Fruit fly (Drosophila melanogaster) Kc167 (cell line): Measurements from ENCODE around the gene CHES-1-like.

ENCODE experiments used
- Myc ChIP-seq: fragments of >200 bp; optimal IDR thresholded peaks from 2 replicates; lab custom pipeline; 2017; ENCODE audit warnings: missing external identifiers
- Sin3A ChIP-seq: fragments of >200 bp; optimal IDR thresholded peaks from 2 replicates; lab custom pipeline; 2018; ENCODE audit warnings: missing external identifiers
- h ChIP-seq: fragments of >200 bp; optimal IDR thresholded peaks from 3 replicates; lab custom pipeline; 2018; ENCODE audit warnings: missing external identifiers
- insv ChIP-seq: fragments of >200 bp; optimal IDR thresholded peaks from 3 replicates; lab custom pipeline; 2018; ENCODE audit warnings: missing external identifiers
- psq ChIP-seq: fragments of >200 bp; optimal IDR thresholded peaks from 2 replicates; lab custom pipeline; 2017; ENCODE audit warnings: missing external identifiers
- ttk ChIP-seq: sonication (Bioruptor generic); optimal IDR thresholded peaks from 2 replicates; lab custom pipeline; 2017; ENCODE audit warnings: missing external identifiers

dm6 chrX:7694207-7694606, 15.0 kb downstream of the CHES-1-like start:
- TF ChIP-seq psq (lab: Kevin White, UChicago) (no peak), ttk (lab: Kevin White, UChicago) (no peak), h (lab: Kevin White, UChicago) (no peak), insv (lab: Kevin White, UChicago) (no peak), Sin3A (lab: Kevin White, UChicago) (no peak), Myc (lab: Kevin White, UChicago) (no peak)
